Fruit fly (Drosophila melanogaster): ENCODE results near the gene Drs.

- TF ChIP-seq CG9705 (GFP tag; optimal IDR thresholded peaks at IDR 0.05) (no peak), psq (GFP tag; optimal IDR thresholded peaks at IDR 0.05) (no peak), OdsH (GFP tag; optimal IDR thresholded peaks at IDR 0.05) (no peak), Abd-B (GFP tag; optimal IDR thresholded peaks at IDR 0.05) (no peak), Jra (GFP tag; optimal IDR thresholded peaks at IDR 0.05) (no peak)
Measured at dm6 chr3L:3349825-3350123, 19.6 kb upstream of the Drs start.

Data from whole organism, wandering third instar larva.